Worm (Caenorhabditis elegans) whole organism, L4 larva: ENCODE results near the gene daf-41.
A peak's percentile ranks its signal among the peaks of the same experiment; 100 is the strongest.

ENCODE experiments used
- F10B5.3 ChIP-seq: sonication (generic microtip); optimal IDR thresholded peaks from 2 replicates; lab custom pipeline; 2016; ENCODE audit warnings: mild to moderate bottlenecking, missing genetic modification characterization, missing compliant biosample characterization
- F44E2.7 ChIP-seq: fragments of 200-800 bp; sonication (Bioruptor generic); IDR thresholded peaks from 2 replicates; pipeline ENCODE4 v2.1.2; 2022; ENCODE audit warnings: missing genetic modification characterization, missing compliant biosample characterization
- R02D3.7 ChIP-seq: fragments of 150-350 bp; sonication (generic microtip); optimal IDR thresholded peaks from 3 replicates; lab custom pipeline; 2014; ENCODE audit warnings: missing biosample characterization, missing genetic modification characterization
- T20F7.1 ChIP-seq: fragments of 200-800 bp; sonication (Bioruptor generic); optimal IDR thresholded peaks from 2 replicates; lab custom pipeline; 2018; ENCODE audit warnings: mild to moderate bottlenecking, missing genetic modification characterization, missing compliant biosample characterization
- Y48G9A.11 ChIP-seq: fragments of 200-800 bp; sonication (Bioruptor generic); IDR thresholded peaks from 2 replicates; pipeline ENCODE4 v1.3.6; 2022; ENCODE audit warnings: missing genetic modification reagents, missing genetic modification characterization, missing compliant biosample characterization
- Y5F2A.4 ChIP-seq: fragments of 200-800 bp; sonication (Bioruptor generic); optimal IDR thresholded peaks from 2 replicates; lab custom pipeline; 2018; ENCODE audit warnings: mild to moderate bottlenecking, missing genetic modification characterization, missing compliant biosample characterization
- Y75B8A.6 ChIP-seq: fragments of 200-800 bp; sonication (Bioruptor generic); IDR thresholded peaks from 2 replicates; pipeline ENCODE4 v1.3.6; 2022; ENCODE audit warnings: missing genetic modification reagents, missing genetic modification characterization, missing compliant biosample characterization
- ZK546.5 ChIP-seq, 2 experiments: sonication (generic microtip); optimal IDR thresholded peaks; 2 replicates each; lab custom pipeline; 2017; ENCODE audit warnings: missing biosample characterization in 2 of 2, missing genetic modification characterization in 2 of 2
- aly-2 ChIP-seq: sonication (generic microtip); optimal IDR thresholded peaks from 2 replicates; lab custom pipeline; 2018; ENCODE audit warnings: missing biosample characterization, missing genetic modification characterization
- arid-1 ChIP-seq: fragments of 200-800 bp; sonication (Bioruptor generic); conservative IDR thresholded peaks from 2 replicates; pipeline ENCODE4 v1.3.6; 2022; ENCODE audit warnings: missing genetic modification reagents, missing genetic modification characterization, missing compliant biosample characterization
- ceh-44 ChIP-seq: fragments of 200-800 bp; sonication (Bioruptor generic); IDR thresholded peaks from 2 replicates; pipeline ENCODE4 v1.3.6; 2022; ENCODE audit warnings: missing genetic modification reagents, missing genetic modification characterization, missing compliant biosample characterization
- ceh-82 ChIP-seq: sonication (generic microtip); optimal IDR thresholded peaks from 2 replicates; lab custom pipeline; 2017; ENCODE audit warnings: missing biosample characterization, missing genetic modification characterization
- ctbp-1 ChIP-seq: fragments of 200-800 bp; sonication (Bioruptor generic); IDR thresholded peaks from 2 replicates; pipeline ENCODE4 v1.3.6; 2022; ENCODE audit warnings: missing genetic modification reagents, missing genetic modification characterization, missing compliant biosample characterization
- daf-16 ChIP-seq, 3 experiments: sonication (generic microtip); optimal IDR thresholded peaks; 2 replicates each; lab custom pipeline; 2016 to 2017; ENCODE audit warnings: missing genetic modification characterization in 3 of 3, missing genetic modification reagents in 3 of 3, mild to moderate bottlenecking in 2 of 3, missing compliant biosample characterization in 2 of 3, missing biosample characterization in 1 of 3, moderate library complexity in 1 of 3
- daf-8 ChIP-seq: fragments of 200-800 bp; sonication (Bioruptor generic); IDR thresholded peaks from 2 replicates; pipeline ENCODE4 v1.3.6; 2022; ENCODE audit warnings: missing genetic modification characterization, missing compliant biosample characterization
- dmd-9 ChIP-seq: fragments of 200-800 bp; sonication (Bioruptor generic); IDR thresholded peaks from 2 replicates; pipeline ENCODE4 v1.3.6; 2022; ENCODE audit warnings: missing genetic modification reagents, missing genetic modification characterization, missing compliant biosample characterization
- dpl-1 ChIP-seq: fragments of 150-350 bp; optimal IDR thresholded peaks from 2 replicates; lab custom pipeline; 2014; ENCODE audit warnings: missing biosample characterization, missing genetic modification reagents, missing genetic modification characterization
- duxl-1 ChIP-seq: sonication (generic microtip); optimal IDR thresholded peaks from 2 replicates; lab custom pipeline; 2016; ENCODE audit warnings: mild to moderate bottlenecking, missing genetic modification characterization, moderate library complexity, missing compliant biosample characterization; ENCODE audit not compliant: poor library complexity
- dve-1 ChIP-seq: sonication (generic microtip); optimal IDR thresholded peaks from 2 replicates; lab custom pipeline; 2017; ENCODE audit warnings: antibody characterized with exemption, mild to moderate bottlenecking, missing genetic modification characterization, missing compliant biosample characterization; ENCODE audit not compliant: insufficient read depth
- gei-8 ChIP-seq: fragments of 200-800 bp; sonication (Bioruptor generic); optimal IDR thresholded peaks from 2 replicates; lab custom pipeline; 2018; ENCODE audit warnings: mild to moderate bottlenecking, missing genetic modification characterization, missing compliant biosample characterization
- hlh-11 ChIP-seq: fragments of 200-800 bp; sonication (Bioruptor generic); optimal IDR thresholded peaks from 2 replicates; lab custom pipeline; 2018; ENCODE audit warnings: mild to moderate bottlenecking, missing genetic modification characterization, missing compliant biosample characterization
- hmg-1.1 ChIP-seq: fragments of 200-800 bp; sonication (Bioruptor generic); IDR thresholded peaks from 2 replicates; pipeline ENCODE4 v1.3.6; 2022; ENCODE audit warnings: missing genetic modification reagents, missing genetic modification characterization, missing compliant biosample characterization
- lim-7 ChIP-seq: fragments of 200-800 bp; sonication (Bioruptor generic); IDR thresholded peaks from 2 replicates; pipeline ENCODE4 v1.3.6; 2022; ENCODE audit warnings: missing genetic modification characterization, missing compliant biosample characterization
- lin-13 ChIP-seq: fragments of 150-350 bp; optimal IDR thresholded peaks from 2 replicates; lab custom pipeline; 2014; ENCODE audit warnings: missing biosample characterization, missing genetic modification reagents, missing genetic modification characterization
- lir-3 ChIP-seq: sonication (generic microtip); optimal IDR thresholded peaks from 2 replicates; lab custom pipeline; 2016; ENCODE audit warnings: mild to moderate bottlenecking, missing genetic modification characterization, missing compliant biosample characterization
- mdt-29 ChIP-seq: fragments of 200-800 bp; sonication (Bioruptor generic); IDR thresholded peaks from 2 replicates; pipeline ENCODE4 v1.3.6; 2022; ENCODE audit warnings: missing genetic modification reagents, missing genetic modification characterization, missing compliant biosample characterization
- mes-2 ChIP-seq: sonication (generic microtip); optimal IDR thresholded peaks from 2 replicates; lab custom pipeline; 2016; ENCODE audit warnings: missing genotype, mild to moderate bottlenecking, missing genetic modification characterization, missing compliant biosample characterization; ENCODE audit not compliant: poor library complexity, severe bottlenecking
- nhr-11 ChIP-seq: fragments of 150-350 bp; optimal IDR thresholded peaks from 2 replicates; lab custom pipeline; 2014; ENCODE audit warnings: missing biosample characterization, missing genetic modification characterization
- nhr-111 ChIP-seq: fragments of 200-800 bp; sonication (Bioruptor generic); optimal IDR thresholded peaks from 2 replicates; lab custom pipeline; 2018; ENCODE audit warnings: mild to moderate bottlenecking, missing genetic modification characterization, missing compliant biosample characterization
- nhr-28 ChIP-seq: fragments of 150-350 bp; optimal IDR thresholded peaks from 2 replicates; lab custom pipeline; 2014; ENCODE audit warnings: missing biosample characterization, missing genetic modification characterization
- nhr-41 ChIP-seq: fragments of 200-800 bp; sonication (Bioruptor generic); IDR thresholded peaks from 2 replicates; pipeline ENCODE4 v1.3.6; 2022; ENCODE audit warnings: missing genetic modification reagents, missing genetic modification characterization, missing compliant biosample characterization
- nhr-48 ChIP-seq: sonication (generic microtip); optimal IDR thresholded peaks from 2 replicates; lab custom pipeline; 2016; ENCODE audit warnings: mild to moderate bottlenecking, missing genetic modification characterization, missing compliant biosample characterization
- nhr-77 ChIP-seq: fragments of 150-350 bp; optimal IDR thresholded peaks from 2 replicates; lab custom pipeline; 2014; ENCODE audit warnings: missing biosample characterization, missing genetic modification characterization
- saeg-2 ChIP-seq: fragments of 200-800 bp; sonication (Bioruptor generic); IDR thresholded peaks from 2 replicates; pipeline ENCODE4 v1.3.6; 2022; ENCODE audit warnings: missing genetic modification reagents, missing genetic modification characterization, missing compliant biosample characterization
- sdz-12 ChIP-seq: fragments of 200-800 bp; sonication (Bioruptor generic); optimal IDR thresholded peaks from 2 replicates; lab custom pipeline; 2018; ENCODE audit warnings: mild to moderate bottlenecking, missing genetic modification characterization, missing compliant biosample characterization
- snpc-4 ChIP-seq: fragments of 150-350 bp; optimal IDR thresholded peaks from 2 replicates; lab custom pipeline; 2014; ENCODE audit warnings: missing biosample characterization, missing genetic modification characterization
- spr-3 ChIP-seq: fragments of 200-800 bp; sonication (Bioruptor generic); optimal IDR thresholded peaks from 2 replicates; lab custom pipeline; 2018; ENCODE audit warnings: mild to moderate bottlenecking, missing genetic modification characterization, missing compliant biosample characterization
- tra-1 ChIP-seq: fragments of 200-800 bp; sonication (Bioruptor generic); IDR thresholded peaks from 2 replicates; pipeline ENCODE4 v1.3.6; 2022; ENCODE audit warnings: missing genetic modification reagents, missing genetic modification characterization, missing compliant biosample characterization
- vab-7 ChIP-seq: fragments of 200-800 bp; sonication (Bioruptor generic); IDR thresholded peaks from 2 replicates; pipeline ENCODE4 v1.3.6; 2022; ENCODE audit warnings: missing genetic modification reagents, missing genetic modification characterization, missing compliant biosample characterization
- zfp-2 ChIP-seq: sonication (generic microtip); optimal IDR thresholded peaks from 2 replicates; lab custom pipeline; 2016; ENCODE audit warnings: mild to moderate bottlenecking, missing genetic modification characterization, missing compliant biosample characterization
- zfp-3 ChIP-seq: fragments of 200-800 bp; sonication (Bioruptor generic); conservative IDR thresholded peaks from 2 replicates; pipeline ENCODE4 v1.3.6; 2022; ENCODE audit warnings: missing genetic modification reagents, missing genetic modification characterization, missing compliant biosample characterization
- zip-11 ChIP-seq: fragments of 200-800 bp; sonication (Bioruptor generic); IDR thresholded peaks from 2 replicates; pipeline ENCODE4 v1.3.6; 2022; ENCODE audit warnings: missing genetic modification characterization, missing compliant biosample characterization
- zip-2 ChIP-seq: fragments of 150-350 bp; optimal IDR thresholded peaks from 2 replicates; lab custom pipeline; 2014; ENCODE audit warnings: missing biosample characterization, missing genetic modification characterization
- ztf-11 ChIP-seq: fragments of 150-350 bp; optimal IDR thresholded peaks from 2 replicates; lab custom pipeline; 2014; ENCODE audit warnings: missing biosample characterization, missing genetic modification characterization

The daf-41 gene

DNA sequence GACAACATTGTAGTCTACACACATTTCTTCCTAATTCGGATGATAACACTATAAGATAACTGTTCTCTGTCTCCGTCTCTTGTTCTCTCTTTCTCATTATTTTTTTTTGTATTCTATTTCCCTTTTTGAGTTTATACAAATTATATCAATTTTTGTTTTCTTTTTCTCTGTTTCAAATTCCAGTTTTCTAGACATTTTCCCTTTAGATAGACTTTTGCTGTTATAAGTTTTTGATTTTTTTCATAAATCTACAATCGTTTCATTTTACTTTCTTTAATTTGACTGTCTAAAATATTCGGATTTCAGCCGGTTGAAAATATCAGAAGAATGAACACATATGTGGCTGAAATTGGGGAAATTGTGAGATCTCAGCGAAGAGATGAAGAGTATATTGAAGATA is 38.5 kb downstream of the daf-41 start, which contains the start of gene prx-10:
Gene prx-10 (plus strand): TSS at position 301 of the 400 bp plus-strand sequence.
- TF ChIP-seq nhr-111 (GFP tag; lab: Kevin White, UChicago) (no peak), zip-11 (GFP tag; lab: Robert Waterston, UW) (no peak), nhr-28 (tag; lab: Kevin White, UChicago) (peak; percentile 79), F10B5.3 (tag; lab: Kevin White, UChicago) (no peak), nhr-48 (tag; lab: Kevin White, UChicago) (no peak), tra-1 (GFP tag; lab: Robert Waterston, UW) (no peak), nhr-77 (tag; lab: Kevin White, UChicago) (no peak)
- TF ChIP-seq, all 104 proteins: peak for 1

DNA sequence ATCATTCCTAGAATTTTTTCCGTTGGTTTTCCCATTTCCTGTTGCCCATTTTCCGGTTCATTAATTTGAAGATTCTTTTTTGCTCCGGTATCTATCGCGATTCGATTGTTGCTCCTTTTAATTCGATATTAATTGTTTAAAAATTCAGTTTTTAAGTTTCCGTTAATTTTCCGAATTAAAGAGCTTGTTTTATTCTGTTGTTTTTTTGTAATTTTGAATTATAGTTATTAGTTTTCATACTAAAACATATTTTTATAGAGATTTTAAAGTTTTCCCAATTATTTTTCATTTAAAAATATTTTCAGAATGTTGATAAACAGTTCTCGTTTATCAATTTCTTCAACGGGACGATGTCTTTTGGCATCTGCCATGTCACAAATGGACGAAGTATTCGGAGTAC is 40.3 kb downstream of the daf-41 start, which contains the start of gene mrps-26:
Gene mrps-26 (plus strand): TSS at position 301 of the 400 bp plus-strand sequence.
- no peak for TF ChIP-seq dpl-1
- TF ChIP-seq dmd-9 (GFP tag; lab: Robert Waterston, UW): no peak
- no peak for TF ChIP-seq spr-3 (GFP tag; lab: Kevin White, UChicago)
- no peak for TF ChIP-seq sdz-12 (GFP tag; lab: Kevin White, UChicago)
- no peak for TF ChIP-seq ZK546.5 (tag; optimal IDR thresholded peaks at IDR 0.05; lab: Kevin White, UChicago)
- no peak for TF ChIP-seq snpc-4
- no peak for TF ChIP-seq ceh-44 (GFP tag; lab: Robert Waterston, UW)
- TF ChIP-seq mdt-29: no peak
- no peak for TF ChIP-seq R02D3.7 (tag; lab: Kevin White, UChicago)
- TF ChIP-seq, all 104 proteins: peak for 0

DNA sequence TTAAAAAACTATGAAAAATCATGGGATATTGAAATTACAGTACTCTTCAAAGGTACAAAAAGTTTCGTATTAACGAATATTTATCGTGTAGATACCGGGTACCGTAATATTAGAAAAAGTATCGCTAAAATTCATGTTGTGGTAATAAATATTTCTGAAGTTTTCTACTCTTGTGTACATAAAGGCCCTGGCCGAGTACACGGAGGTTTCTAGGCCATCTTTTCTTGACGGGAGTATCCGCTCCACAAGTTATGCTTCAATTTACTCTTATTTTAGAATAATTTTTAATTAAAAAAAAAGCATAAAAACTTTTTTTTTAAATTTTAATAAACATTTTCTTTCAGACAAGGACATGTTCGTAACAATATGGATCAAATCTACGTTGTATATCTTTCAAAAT is 41.4 kb downstream of the daf-41 start:
- TF ChIP-seq mes-2 (tag; lab: Kevin White, UChicago) (peak; percentile 58), arid-1 (GFP tag; lab: Robert Waterston, UW) (no peak)

DNA sequence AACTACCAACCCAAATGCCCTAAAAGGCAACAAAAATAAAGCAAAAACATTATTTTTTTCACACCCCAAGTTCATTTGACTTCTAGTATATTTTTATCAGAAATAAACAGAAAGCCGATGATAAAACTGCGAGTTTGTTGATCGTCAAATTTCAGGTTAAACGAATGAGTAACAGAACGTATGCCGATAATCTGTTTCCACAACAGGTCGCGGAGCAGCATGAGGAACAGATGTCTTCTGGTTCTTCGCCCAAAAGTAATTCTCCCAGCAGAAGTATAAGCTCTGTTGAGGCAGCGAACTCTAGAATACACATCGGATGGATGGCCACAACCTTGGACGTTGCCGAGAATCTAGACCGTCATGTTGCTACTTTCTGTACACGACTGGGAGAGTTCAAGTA is 44.1 kb downstream of the daf-41 start, which contains the start of gene prmt-5:
Gene prmt-5 (plus strand): TSS at position 141 of the 400 bp plus-strand sequence.
- TF ChIP-seq duxl-1 (tag; lab: Kevin White, UChicago): peak; percentile 74
- TF ChIP-seq dve-1 (tag; lab: Kevin White, UChicago): peak; percentile 61
- no peak for TF ChIP-seq zip-2
- TF ChIP-seq hmg-1.1 (GFP tag; lab: Robert Waterston, UW): no peak
- no peak for TF ChIP-seq lir-3 (tag; lab: Kevin White, UChicago)
- TF ChIP-seq saeg-2 (GFP tag; lab: Robert Waterston, UW): no peak
- peak; percentile 45; the same call in 1 of the 2 replicates for TF ChIP-seq ctbp-1 (GFP tag; lab: Robert Waterston, UW)
- peak; percentile 88 for TF ChIP-seq zfp-3 (GFP tag; lab: Robert Waterston, UW)
- TF ChIP-seq ZK546.5 (tag; optimal IDR thresholded peaks at IDR 0.05; lab: Kevin White, UChicago): no peak
- 0 out of 2 replicates have a peak, but pooled peaks have one; percentile 4 for TF ChIP-seq F44E2.7
- no peak for TF ChIP-seq lin-13
- TF ChIP-seq daf-8 (GFP tag; lab: Robert Waterston, UW): no peak
- TF ChIP-seq lim-7 (GFP tag; lab: Robert Waterston, UW): 0 out of 2 replicates have a peak, but pooled peaks have one; percentile 60
- no peak for TF ChIP-seq aly-2 (tag; lab: Kevin White, UChicago)
- TF ChIP-seq nhr-41 (GFP tag; lab: Robert Waterston, UW): no peak
- no peak for TF ChIP-seq vab-7 (GFP tag; lab: Robert Waterston, UW)
- TF ChIP-seq Y5F2A.4: peak; percentile 47
- peak; percentile 62 for TF ChIP-seq nhr-111 (GFP tag; lab: Kevin White, UChicago)
- TF ChIP-seq ztf-11 (tag; lab: Kevin White, UChicago): no peak
- no peak for TF ChIP-seq nhr-11
- TF ChIP-seq mes-2 (tag; lab: Kevin White, UChicago): peak; percentile 23
- TF ChIP-seq hlh-11: peak; percentile 51
- TF ChIP-seq sdz-12 (GFP tag; lab: Kevin White, UChicago): peak; percentile 48
- TF ChIP-seq T20F7.1 (GFP tag; lab: Kevin White, UChicago): peak; percentile 59
- TF ChIP-seq daf-16 (GFP tag; optimal IDR thresholded peaks at IDR 0.05; lab: Kevin White, UChicago): peak; percentile 25 to 57
- TF ChIP-seq daf-16 (tag; optimal IDR thresholded peaks at IDR 0.05; lab: Kevin White, UChicago): peak; percentile 55
- TF ChIP-seq Y48G9A.11: peak; percentile 34; the same call in 1 of the 2 replicates
- TF ChIP-seq ceh-82 (tag; lab: Kevin White, UChicago): no peak
- TF ChIP-seq Y75B8A.6 (GFP tag; lab: Robert Waterston, UW): peak; percentile 77
- no peak for TF ChIP-seq zfp-2 (tag; lab: Kevin White, UChicago)
- TF ChIP-seq gei-8 (GFP tag; lab: Kevin White, UChicago): peak; percentile 79
